Worm (Caenorhabditis elegans) whole organism, midembryonic: ENCODE measurements around the gene F22F1.2.

Source experiments
- ref-1 ChIP-seq: fragments of 200-800 bp; sonication (Bioruptor generic); conservative IDR thresholded peaks from 2 replicates; pipeline ENCODE4 v1.3.6; 2022; ENCODE audit warnings: missing genetic modification reagents, missing genetic modification characterization, missing compliant biosample characterization
- ztf-23 ChIP-seq: fragments of 200-800 bp; sonication (Bioruptor generic); IDR thresholded peaks from 2 replicates; pipeline ENCODE4 v1.3.6; 2022; ENCODE audit warnings: missing genetic modification reagents, missing genetic modification characterization, missing compliant biosample characterization

DNA sequence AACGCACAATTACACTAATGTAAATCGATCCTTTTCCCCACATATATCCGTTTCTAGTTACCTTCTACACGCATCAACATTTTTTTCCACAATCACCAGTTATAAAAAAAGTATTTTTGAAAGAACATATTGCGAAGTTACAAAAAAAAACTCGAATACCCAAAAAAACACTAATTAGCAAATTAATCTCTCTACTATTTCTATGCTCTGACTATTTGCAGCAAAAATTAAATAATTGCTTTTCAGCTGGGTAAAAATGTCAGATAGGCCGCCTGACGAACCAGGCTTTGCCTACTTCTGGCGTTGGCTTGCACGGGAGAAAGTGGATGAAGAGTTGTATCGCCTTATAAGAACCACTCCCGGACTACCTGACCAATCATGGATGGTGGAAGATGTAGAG, 40.3 kb downstream of the F22F1.2 start, which contains the start of gene K07E3.1:
- TF ChIP-seq ztf-23 = no peak
- TF ChIP-seq ref-1 = no peak
